Fruit fly (Drosophila melanogaster): Measurements from ENCODE around the gene CG32982.

CG32982 gene

DNA sequence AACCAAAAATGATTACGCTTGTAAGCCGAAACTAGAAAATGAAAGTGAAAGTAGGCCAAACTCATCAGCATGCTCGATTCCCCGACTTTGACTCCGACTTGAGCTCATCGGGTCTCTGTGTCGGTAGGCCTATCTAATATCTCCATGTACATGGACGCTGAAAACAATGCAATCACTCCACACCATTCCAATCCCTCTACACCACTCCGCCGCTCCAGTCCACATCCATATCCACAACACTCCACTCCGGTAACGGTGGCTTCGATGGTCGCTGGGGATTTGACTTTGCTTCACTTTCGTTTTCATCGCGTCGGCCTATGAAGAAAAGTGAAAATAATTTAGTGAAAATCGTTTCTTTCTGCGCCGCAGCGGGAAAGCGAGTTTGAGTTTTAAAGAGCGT lies 68.1 kb downstream of the CG32982 start (continued):
- TF ChIP-seq lilli (GFP tag; optimal IDR thresholded peaks at IDR 0.05) (no peak), H15 (GFP tag; IDR thresholded peaks at IDR 0.05) (no peak), dimm (GFP tag; IDR thresholded peaks at IDR 0.05) (no peak), ro (GFP tag; IDR thresholded peaks at IDR 0.05) (no peak), ind (GFP tag; optimal IDR thresholded peaks at IDR 0.05) (no peak), ci (GFP tag; IDR thresholded peaks at IDR 0.05) (peak; percentile 55; the same call in 1 of the 3 replicates), chn (GFP tag; optimal IDR thresholded peaks at IDR 0.05) (no peak), Dip3 (GFP tag; optimal IDR thresholded peaks at IDR 0.05) (no peak), prd (optimal IDR thresholded peaks at IDR 0.05) (no peak), prd (GFP tag; IDR thresholded peaks at IDR 0.05) (no peak), MTF-1 (GFP tag; optimal IDR thresholded peaks at IDR 0.05; ENCODE audit: borderline replicate concordance) (no peak), exex (tag; optimal IDR thresholded peaks at IDR 0.05) (no peak), pros (GFP tag; optimal IDR thresholded peaks at IDR 0.05) (peak; percentile 12), Atf6 (GFP tag; IDR thresholded peaks at IDR 0.05) (no peak), sqz (GFP tag; optimal IDR thresholded peaks at IDR 0.05) (no peak), repo (GFP tag; optimal IDR thresholded peaks at IDR 0.05) (no peak), ken (GFP tag; IDR thresholded peaks at IDR 0.05) (no peak), Dad (GFP tag; optimal IDR thresholded peaks at IDR 0.05) (no peak), HLH4C (GFP tag; IDR thresholded peaks at IDR 0.05; ENCODE audit: partially characterized antibody) (no peak), Fer2 (tag; optimal IDR thresholded peaks at IDR 0.05) (no peak), CG17359 (tag; optimal IDR thresholded peaks at IDR 0.05) (no peak), Xrp1 (GFP tag; IDR thresholded peaks at IDR 0.05) (no peak), Atf3 (GFP tag; optimal IDR thresholded peaks at IDR 0.05) (no peak), CG17568 (GFP tag; optimal IDR thresholded peaks at IDR 0.05) (no peak), CG12744 (GFP tag; optimal IDR thresholded peaks at IDR 0.05) (no peak), Doc3 (GFP tag; IDR thresholded peaks at IDR 0.05; ENCODE audit: partially characterized antibody) (no peak), CG8478 (optimal IDR thresholded peaks at IDR 0.05) (no peak), CG4282 (GFP tag; optimal IDR thresholded peaks at IDR 0.05) (no peak), Deaf1 (tag; optimal IDR thresholded peaks at IDR 0.05) (no peak), esg (GFP tag; conservative IDR thresholded peaks at IDR 0.05) (no peak), Ets97D (GFP tag; optimal IDR thresholded peaks at IDR 0.05) (no peak), CG31388 (GFP tag; optimal IDR thresholded peaks at IDR 0.05) (no peak), Neu2 (GFP tag; optimal IDR thresholded peaks at IDR 0.05; ENCODE audit: borderline replicate concordance) (no peak), CG6272 (GFP tag; IDR thresholded peaks at IDR 0.05) (no peak), cad (GFP tag; optimal IDR thresholded peaks at IDR 0.05) (no peak), gsb-n (tag; optimal IDR thresholded peaks at IDR 0.05) (peak; percentile 69), CG6683 (GFP tag; optimal IDR thresholded peaks at IDR 0.05) (no peak), Vsx1 (GFP tag; optimal IDR thresholded peaks at IDR 0.05) (no peak), Tbp (GFP tag; optimal IDR thresholded peaks at IDR 0.05) (no peak), bab2 (GFP tag; optimal IDR thresholded peaks at IDR 0.05) (no peak), CG8359 (GFP tag; optimal IDR thresholded peaks at IDR 0.05; ENCODE audit: borderline replicate concordance) (no peak), D19B (GFP tag; optimal IDR thresholded peaks at IDR 0.05) (no peak), jing (GFP tag; optimal IDR thresholded peaks at IDR 0.05) (no peak), CG7839 (tag; optimal IDR thresholded peaks at IDR 0.05) (no peak), ab (GFP tag; optimal IDR thresholded peaks at IDR 0.05) (no peak), D19A (tag; optimal IDR thresholded peaks at IDR 0.05) (no peak), ewg (GFP tag; optimal IDR thresholded peaks at IDR 0.05) (no peak), Lim3 (GFP tag; IDR thresholded peaks at IDR 0.05) (no peak), CG5180 (GFP tag; optimal IDR thresholded peaks at IDR 0.05) (no peak), oc (tag; optimal IDR thresholded peaks at IDR 0.05) (peak; percentile 85), lmd (GFP tag; IDR thresholded peaks at IDR 0.05) (no peak), ham (GFP tag; IDR thresholded peaks at IDR 0.05) (no peak), CG1024 (GFP tag; IDR thresholded peaks at IDR 0.05) (no peak)

Data from whole organism, embryonic.